Worm (Caenorhabditis elegans) whole organism, late embryonic: Measurements from ENCODE around the gene C55C3.3.

Experiments
- C38D4.7 ChIP-seq: fragments of 200-800 bp; sonication (Bioruptor generic); optimal IDR thresholded peaks from 2 replicates; lab custom pipeline; 2018; ENCODE audit warnings: mild to moderate bottlenecking, missing genetic modification characterization, moderate library complexity, missing compliant biosample characterization
- K09A11.1 ChIP-seq: sonication (generic microtip); optimal IDR thresholded peaks from 2 replicates; lab custom pipeline; 2017; ENCODE audit warnings: antibody characterized with exemption, mild to moderate bottlenecking, missing genetic modification characterization, missing compliant biosample characterization; ENCODE audit not compliant: insufficient read depth
- ahr-1 ChIP-seq: sonication (generic microtip); optimal IDR thresholded peaks from 2 replicates; lab custom pipeline; 2016; ENCODE audit warnings: missing genetic modification characterization, missing compliant biosample characterization
- ceh-6 ChIP-seq: fragments of 200-800 bp; sonication (Bioruptor generic); optimal IDR thresholded peaks from 2 replicates; lab custom pipeline; 2018; ENCODE audit warnings: mild to moderate bottlenecking, missing genetic modification characterization, missing compliant biosample characterization
- dve-1 ChIP-seq: sonication (generic microtip); optimal IDR thresholded peaks from 2 replicates; lab custom pipeline; 2017; ENCODE audit warnings: antibody characterized with exemption, mild to moderate bottlenecking, missing genetic modification characterization, missing compliant biosample characterization
- ets-4 ChIP-seq: sonication (generic microtip); optimal IDR thresholded peaks from 2 replicates; lab custom pipeline; 2016; ENCODE audit warnings: missing genetic modification characterization, missing compliant biosample characterization
- hlh-13 ChIP-seq: fragments of 200-800 bp; sonication (Bioruptor generic); optimal IDR thresholded peaks from 2 replicates; lab custom pipeline; 2018; ENCODE audit warnings: mild to moderate bottlenecking, missing genetic modification characterization, missing compliant biosample characterization
- nfya-1 ChIP-seq: sonication (generic microtip); optimal IDR thresholded peaks from 2 replicates; lab custom pipeline; 2017; ENCODE audit warnings: missing genetic modification characterization, mild to moderate bottlenecking, missing compliant biosample characterization, antibody characterized with exemption, moderate library complexity
- nhr-232 ChIP-seq: sonication (generic microtip); optimal IDR thresholded peaks from 2 replicates; lab custom pipeline; 2016; ENCODE audit warnings: missing genetic modification characterization, missing compliant biosample characterization
- pax-1 ChIP-seq: fragments of 150-350 bp; optimal IDR thresholded peaks from 2 replicates; lab custom pipeline; 2014; ENCODE audit warnings: missing biosample characterization, missing genetic modification characterization
- pqm-1 ChIP-seq: sonication (generic microtip); optimal IDR thresholded peaks from 2 replicates; lab custom pipeline; 2016; ENCODE audit warnings: missing genetic modification characterization, missing compliant biosample characterization

C55C3.3 gene

DNA sequence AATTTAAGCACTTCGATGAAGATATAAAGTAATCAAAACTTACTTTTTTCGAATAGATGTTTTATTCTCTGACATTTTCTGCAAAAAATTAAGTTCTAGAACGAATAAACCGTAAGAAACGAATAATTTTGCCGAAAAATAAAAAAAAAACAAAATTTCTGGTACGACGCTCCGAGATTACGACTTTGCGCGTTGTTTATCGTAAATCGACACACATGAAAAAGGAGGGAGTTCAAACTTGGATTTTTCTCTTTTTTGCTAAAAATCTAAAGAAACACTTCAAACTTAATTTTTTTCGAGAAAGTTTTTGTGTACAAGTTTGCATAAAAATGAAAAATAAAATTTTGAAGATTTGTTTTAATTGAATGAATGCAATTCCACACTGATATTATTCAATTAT lies 46.5 kb downstream of the C55C3.3 start, which contains the start of gene H35B03.2:
TSS of gene H35B03.2 (minus strand) at position 78 of the 400 bp plus-strand sequence.
- TF ChIP-seq nfya-1 (tag; lab: Kevin White, UChicago) (peak; percentile 65), K09A11.1 (tag; lab: Kevin White, UChicago) (peak; percentile 23), ceh-6 (GFP tag; lab: Kevin White, UChicago) (no peak)
- TF ChIP-seq, all 69 proteins: peak for 2

- no peak for TF ChIP-seq dve-1 (tag; lab: Kevin White, UChicago)
- TF ChIP-seq pax-1 (tag; lab: Kevin White, UChicago): no peak
- no peak for TF ChIP-seq ahr-1 (tag; lab: Kevin White, UChicago)
- no peak for TF ChIP-seq C38D4.7 (GFP tag; lab: Kevin White, UChicago)
- no peak for TF ChIP-seq ets-4 (tag; lab: Kevin White, UChicago)
- no peak for TF ChIP-seq pqm-1 (tag; lab: Kevin White, UChicago)
- TF ChIP-seq nhr-232 (tag; lab: Kevin White, UChicago): no peak
- TF ChIP-seq hlh-13 (GFP tag; lab: Kevin White, UChicago): no peak
- TF ChIP-seq, all 69 proteins: peak for 0
Observed at ce11 chrIV:5734720-5735119, 49.6 kb downstream of the C55C3.3 start, which contains the start of gene cpg-18. Gene cpg-18 (plus strand): TSS chrIV:5735020.
